Fruit fly (Drosophila melanogaster): ENCODE results near the gene CG13014.

CG13014 gene

DNA sequence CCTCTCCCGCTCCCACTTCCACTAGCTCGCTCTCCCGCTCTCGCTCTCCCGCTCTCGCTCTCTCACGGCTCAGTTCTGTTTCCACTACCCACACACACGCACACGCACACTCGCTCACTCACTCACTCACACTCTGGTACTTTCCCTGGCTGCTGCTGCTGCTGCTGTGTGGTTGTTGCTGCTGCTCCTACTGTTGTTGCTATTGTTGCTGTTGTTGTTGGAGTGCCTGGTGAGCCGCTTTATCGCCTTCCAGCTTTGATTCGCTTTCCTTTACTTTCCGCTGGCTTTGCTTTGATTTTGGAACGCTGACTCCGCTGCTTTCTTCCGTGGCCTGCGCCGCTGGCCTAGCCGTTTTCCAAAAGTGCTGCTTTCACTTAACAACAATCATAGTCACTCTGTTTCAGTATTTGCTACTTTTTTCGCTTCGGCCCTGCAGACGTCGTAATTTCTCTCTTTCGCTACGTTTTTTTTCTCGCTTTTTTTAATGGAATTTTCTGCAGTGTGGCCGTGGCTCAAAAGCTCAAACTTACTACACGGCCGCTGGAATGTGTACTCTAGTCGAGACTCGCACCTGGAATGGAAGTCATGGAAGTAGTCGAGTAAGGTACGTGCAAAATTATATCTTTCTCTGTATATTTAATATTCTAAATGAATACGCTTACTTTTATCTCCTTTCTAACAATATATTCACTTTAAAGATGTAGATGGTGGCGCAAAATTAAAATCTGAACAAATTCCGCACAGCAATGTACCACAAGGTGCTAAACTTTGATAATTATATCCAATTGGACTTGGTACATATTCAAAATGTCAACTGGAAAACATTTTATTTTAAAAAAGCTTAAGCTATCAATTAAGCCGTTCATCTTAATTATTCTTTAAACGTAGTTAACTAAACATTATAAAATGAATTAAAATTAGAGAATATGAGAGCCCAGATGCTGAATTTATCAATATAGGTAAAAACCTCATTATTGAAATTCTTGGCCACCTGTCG is 27.9 kb upstream of the CG13014 start, which contains the start of gene Pp2B-14D (continued):
- TF ChIP-seq sens (GFP tag): peak; percentile 46
- peak; percentile 1 for TF ChIP-seq Sry-δ (GFP tag; optimal IDR thresholded peaks at IDR 0.05)
- TF ChIP-seq ATbp (GFP tag; optimal IDR thresholded peaks at IDR 0.05): no peak
- no peak for TF ChIP-seq CG17829 (tag; optimal IDR thresholded peaks at IDR 0.05)
- TF ChIP-seq CG42726 (GFP tag; IDR thresholded peaks at IDR 0.05; ENCODE audit: partially characterized antibody): 0 out of 2 replicates have a peak, but pooled peaks have one; percentile 13
- TF ChIP-seq Nf-YC (tag; optimal IDR thresholded peaks at IDR 0.05): peak; percentile 18
- TF ChIP-seq Ada2b (GFP tag; IDR thresholded peaks at IDR 0.05): no peak
- TF ChIP-seq pnt (GFP tag; optimal IDR thresholded peaks at IDR 0.05): no peak
- TF ChIP-seq CG8924 (tag; optimal IDR thresholded peaks at IDR 0.05): peak; percentile 20
- peak; percentile 22 for TF ChIP-seq gem (tag; optimal IDR thresholded peaks at IDR 0.05)
- peak; percentile 32 for TF ChIP-seq CoRest (tag; optimal IDR thresholded peaks at IDR 0.05)
- no peak for TF ChIP-seq Ravus (GFP tag; IDR thresholded peaks at IDR 0.05)
- TF ChIP-seq BEAF-32 (GFP tag; optimal IDR thresholded peaks at IDR 0.05): peak; percentile 41
- peak; percentile 57 for TF ChIP-seq CTCF (GFP tag; optimal IDR thresholded peaks at IDR 0.05)
- TF ChIP-seq CG9437 (GFP tag; optimal IDR thresholded peaks at IDR 0.05): peak; percentile 11
- no peak for TF ChIP-seq NK7.1 (GFP tag; optimal IDR thresholded peaks at IDR 0.05)
- no peak for TF ChIP-seq crol (GFP tag; IDR thresholded peaks at IDR 0.05)
- no peak for TF ChIP-seq CG9727 (GFP tag; optimal IDR thresholded peaks at IDR 0.05)
- peak; percentile 6 for TF ChIP-seq CG18262 (tag; optimal IDR thresholded peaks at IDR 0.05)
- TF ChIP-seq gfzf (GFP tag; optimal IDR thresholded peaks at IDR 0.05): peak; percentile 87
- TF ChIP-seq Trl (optimal IDR thresholded peaks at IDR 0.05): peak; percentile 98 to 99
- no peak for TF ChIP-seq Trl (GFP tag; optimal IDR thresholded peaks at IDR 0.05)
- no peak for TF ChIP-seq Dip3 (GFP tag; optimal IDR thresholded peaks at IDR 0.05)
- no peak for TF ChIP-seq tap (tag; optimal IDR thresholded peaks at IDR 0.05)
- peak; percentile 81 for TF ChIP-seq CG6689 (GFP tag; IDR thresholded peaks at IDR 0.05)
- TF ChIP-seq CG4360 (GFP tag; IDR thresholded peaks at IDR 0.05): peak; percentile 99
- TF ChIP-seq chinmo (GFP tag; IDR thresholded peaks at IDR 0.05; ENCODE audit: partially characterized antibody): 0 out of 4 replicates have a peak, but pooled peaks have one; percentile 64
- TF ChIP-seq Meics (GFP tag; optimal IDR thresholded peaks at IDR 0.05): no peak
- no peak for TF ChIP-seq lbe (GFP tag; optimal IDR thresholded peaks at IDR 0.05)
- TF ChIP-seq Med (GFP tag): peak; percentile 69
- peak; percentile 17 for TF ChIP-seq Ets97D (GFP tag; optimal IDR thresholded peaks at IDR 0.05)
- no peak for TF ChIP-seq MTF-1 (GFP tag; optimal IDR thresholded peaks at IDR 0.05; ENCODE audit: borderline replicate concordance)
- no peak for TF ChIP-seq CG30431 (GFP tag; optimal IDR thresholded peaks at IDR 0.05)
- peak; percentile 57 for TF ChIP-seq nom (GFP tag; optimal IDR thresholded peaks at IDR 0.05)
- TF ChIP-seq sqz (GFP tag; optimal IDR thresholded peaks at IDR 0.05): peak; percentile 79
- TF ChIP-seq CG15514 (GFP tag; optimal IDR thresholded peaks at IDR 0.05): peak; percentile 35
- peak; percentile 75 for TF ChIP-seq MESR4 (GFP tag; optimal IDR thresholded peaks at IDR 0.05)
- no peak for TF ChIP-seq HmgD (GFP tag; optimal IDR thresholded peaks at IDR 0.05)
- no peak for TF ChIP-seq CG11560 (tag; IDR thresholded peaks at IDR 0.05)
- no peak for TF ChIP-seq CG7745 (tag; optimal IDR thresholded peaks at IDR 0.05)
- no peak for TF ChIP-seq seq (GFP tag; IDR thresholded peaks at IDR 0.05)
- peak; percentile 14 for TF ChIP-seq CG14710 (tag; optimal IDR thresholded peaks at IDR 0.05)
- TF ChIP-seq trem (tag; optimal IDR thresholded peaks at IDR 0.05): peak; percentile 1
- no peak for TF ChIP-seq nmo (GFP tag; optimal IDR thresholded peaks at IDR 0.05)
- no peak for TF ChIP-seq CG13296 (GFP tag; optimal IDR thresholded peaks at IDR 0.05)
- TF ChIP-seq CG9797 (GFP tag; optimal IDR thresholded peaks at IDR 0.05): peak; percentile 62
- no peak for TF ChIP-seq Antp (GFP tag; optimal IDR thresholded peaks at IDR 0.05)
- no peak for TF ChIP-seq Dll (GFP tag; IDR thresholded peaks at IDR 0.05; ENCODE audit: partially characterized antibody)

All from whole organism, embryonic.